Worm (Caenorhabditis elegans) whole organism, young adult: ENCODE measurements around the gene ugt-52.

Experiments used
- B0261.1 ChIP-seq: sonication (generic microtip); optimal IDR thresholded peaks from 2 replicates; lab custom pipeline; 2016; ENCODE audit warnings: mild to moderate bottlenecking, missing genetic modification characterization, moderate library complexity, missing compliant biosample characterization
- D2030.7 ChIP-seq: fragments of 200-800 bp; sonication (Bioruptor generic); IDR thresholded peaks from 2 replicates; pipeline ENCODE4 v1.3.6; 2022; ENCODE audit warnings: missing genetic modification reagents, missing genetic modification characterization, missing compliant biosample characterization
- F10E7.11 ChIP-seq: sonication (generic microtip); optimal IDR thresholded peaks from 2 replicates; lab custom pipeline; 2017; ENCODE audit warnings: mild to moderate bottlenecking, missing genetic modification characterization, moderate library complexity, missing compliant biosample characterization
- F22D6.2 ChIP-seq: sonication (generic microtip); optimal IDR thresholded peaks from 2 replicates; lab custom pipeline; 2016; ENCODE audit warnings: mild to moderate bottlenecking, missing genetic modification characterization, missing compliant biosample characterization
- F37B4.10 ChIP-seq: fragments of 200-800 bp; sonication (Bioruptor generic); IDR thresholded peaks from 2 replicates; pipeline ENCODE4 v1.3.6; 2022; ENCODE audit warnings: missing genetic modification characterization, missing compliant biosample characterization
- F39B2.1 ChIP-seq: fragments of 200-800 bp; sonication (Bioruptor generic); IDR thresholded peaks from 2 replicates; pipeline ENCODE4 v1.3.6; 2022; ENCODE audit warnings: missing genetic modification reagents, missing genetic modification characterization, missing compliant biosample characterization
- F55B11.4 ChIP-seq: sonication (generic microtip); optimal IDR thresholded peaks from 2 replicates; lab custom pipeline; 2016; ENCODE audit warnings: missing compliant biosample characterization, missing genetic modification characterization, borderline replicate concordance; ENCODE audit not compliant: insufficient read depth
- Y95B8A.8 ChIP-seq: fragments of 200-800 bp; sonication (Bioruptor generic); IDR thresholded peaks from 2 replicates; pipeline ENCODE4 v1.3.6; 2022; ENCODE audit warnings: missing genetic modification reagents, missing genetic modification characterization, missing compliant biosample characterization
- aptf-3 ChIP-seq: fragments of 200-800 bp; sonication (Bioruptor generic); IDR thresholded peaks from 2 replicates; pipeline ENCODE4 v1.3.6; 2022; ENCODE audit warnings: missing genetic modification characterization, missing compliant biosample characterization
- atf-7 ChIP-seq: sonication (generic microtip); optimal IDR thresholded peaks from 2 replicates; lab custom pipeline; 2017; ENCODE audit warnings: mild to moderate bottlenecking, missing genetic modification characterization, missing compliant biosample characterization
- attf-5 ChIP-seq: fragments of 200-800 bp; sonication (Bioruptor generic); optimal IDR thresholded peaks from 2 replicates; lab custom pipeline; 2018; ENCODE audit warnings: mild to moderate bottlenecking, missing genetic modification characterization, missing compliant biosample characterization
- attf-6 ChIP-seq: fragments of 200-800 bp; sonication (Bioruptor generic); IDR thresholded peaks from 2 replicates; pipeline ENCODE4 v1.3.6; 2022; ENCODE audit warnings: missing genetic modification reagents, missing genetic modification characterization, missing compliant biosample characterization
- bed-1 ChIP-seq: fragments of 200-800 bp; sonication (Bioruptor generic); IDR thresholded peaks from 2 replicates; pipeline ENCODE4 v1.3.6; 2022; ENCODE audit warnings: missing genetic modification reagents, missing genetic modification characterization, missing compliant biosample characterization
- bed-2 ChIP-seq: fragments of 200-800 bp; sonication (Bioruptor generic); IDR thresholded peaks from 2 replicates; pipeline ENCODE4 v1.3.6; 2022; ENCODE audit warnings: missing genetic modification reagents, missing genetic modification characterization, missing compliant biosample characterization
- ceh-100 ChIP-seq: fragments of 200-800 bp; sonication (Bioruptor generic); IDR thresholded peaks from 2 replicates; pipeline ENCODE4 v1.3.6; 2022; ENCODE audit warnings: missing genetic modification reagents, missing genetic modification characterization, missing compliant biosample characterization
- ceh-27 ChIP-seq: fragments of 200-800 bp; sonication (Bioruptor generic); optimal IDR thresholded peaks from 2 replicates; lab custom pipeline; 2018; ENCODE audit warnings: mild to moderate bottlenecking, missing genetic modification characterization, moderate library complexity, missing compliant biosample characterization
- ceh-40 ChIP-seq: fragments of 200-800 bp; sonication (Bioruptor generic); IDR thresholded peaks from 2 replicates; pipeline ENCODE4 v1.3.6; 2022; ENCODE audit warnings: missing genetic modification characterization, missing compliant biosample characterization
- ceh-58 ChIP-seq: fragments of 200-800 bp; sonication (Bioruptor generic); IDR thresholded peaks from 2 replicates; pipeline ENCODE4 v1.3.6; 2022; ENCODE audit warnings: missing genetic modification characterization, missing compliant biosample characterization
- ceh-79 ChIP-seq: sonication (generic microtip); optimal IDR thresholded peaks from 2 replicates; lab custom pipeline; 2017; ENCODE audit warnings: mild to moderate bottlenecking, missing genetic modification characterization, missing compliant biosample characterization
- ceh-91 ChIP-seq: fragments of 200-800 bp; sonication (Bioruptor generic); IDR thresholded peaks from 2 replicates; pipeline ENCODE4 v1.3.6; 2022; ENCODE audit warnings: missing genetic modification reagents, missing genetic modification characterization, missing compliant biosample characterization
- dpff-1 ChIP-seq: sonication (generic microtip); optimal IDR thresholded peaks from 2 replicates; lab custom pipeline; 2017; ENCODE audit warnings: mild to moderate bottlenecking, missing genetic modification characterization, missing compliant biosample characterization
- egl-44 ChIP-seq: fragments of 200-800 bp; sonication (Bioruptor generic); IDR thresholded peaks from 2 replicates; pipeline ENCODE4 v1.3.6; 2022; ENCODE audit warnings: missing genetic modification reagents, missing genetic modification characterization, missing compliant biosample characterization
- egrh-3 ChIP-seq: fragments of 200-800 bp; sonication (Bioruptor generic); IDR thresholded peaks from 2 replicates; pipeline ENCODE4 v1.3.6; 2022; ENCODE audit warnings: missing genetic modification reagents, missing genetic modification characterization, missing compliant biosample characterization
- hrde-1 ChIP-seq: sonication (generic microtip); optimal IDR thresholded peaks from 2 replicates; lab custom pipeline; 2016; ENCODE audit warnings: missing genetic modification characterization, mild to moderate bottlenecking, missing compliant biosample characterization, moderate library complexity, missing genotype, missing genetic modification reagents, borderline replicate concordance
- hsf-1 ChIP-seq: fragments of 200-800 bp; sonication (Bioruptor generic); IDR thresholded peaks from 2 replicates; pipeline ENCODE4 v1.3.6; 2022; ENCODE audit warnings: missing genetic modification reagents, missing genetic modification characterization, missing compliant biosample characterization
- let-607 ChIP-seq, 2 experiments: fragments of 200-800 bp in 1 of 2; sonication (Bioruptor generic) in 1 of 2; sonication (generic microtip) in 1 of 2; optimal IDR thresholded peaks; 2 replicates each; lab custom pipeline; 2016 to 2018; ENCODE audit warnings: mild to moderate bottlenecking in 2 of 2, missing compliant biosample characterization in 2 of 2, missing genetic modification characterization in 2 of 2, moderate library complexity in 2 of 2, missing genotype in 1 of 2
- lin-26 ChIP-seq: fragments of 200-800 bp; sonication (Bioruptor generic); IDR thresholded peaks from 2 replicates; pipeline ENCODE4 v1.3.6; 2022; ENCODE audit warnings: missing genetic modification reagents, missing genetic modification characterization, missing compliant biosample characterization
- lin-35 ChIP-seq, 3 experiments: fragments of 150-350 bp in 2 of 3; sonication (generic microtip) in 1 of 3; optimal IDR thresholded peaks; 2 replicates each; lab custom pipeline; 2014 to 2018; ENCODE audit warnings: missing biosample characterization in 3 of 3, missing genetic modification characterization in 3 of 3, missing genetic modification reagents in 3 of 3
- madf-10 ChIP-seq: sonication (generic microtip); optimal IDR thresholded peaks from 2 replicates; lab custom pipeline; 2016; ENCODE audit warnings: mild to moderate bottlenecking, missing genetic modification characterization, missing compliant biosample characterization
- madf-6 ChIP-seq: fragments of 200-800 bp; sonication (Bioruptor generic); IDR thresholded peaks from 2 replicates; pipeline ENCODE4 v1.3.6; 2022; ENCODE audit warnings: missing genetic modification reagents, missing genetic modification characterization, missing compliant biosample characterization
- mcd-1 ChIP-seq: fragments of 200-800 bp; sonication (Bioruptor generic); IDR thresholded peaks from 2 replicates; pipeline ENCODE4 v1.3.6; 2022; ENCODE audit warnings: missing genetic modification reagents, missing genetic modification characterization, missing compliant biosample characterization
- mel-28 ChIP-seq: sonication (generic microtip); optimal IDR thresholded peaks from 2 replicates; lab custom pipeline; 2016; ENCODE audit warnings: borderline replicate concordance, mild to moderate bottlenecking, missing genetic modification characterization, missing compliant biosample characterization
- nfya-2 ChIP-seq: fragments of 200-800 bp; sonication (Bioruptor generic); IDR thresholded peaks from 2 replicates; pipeline ENCODE4 v1.3.6; 2022; ENCODE audit warnings: missing genetic modification reagents, missing genetic modification characterization, missing compliant biosample characterization
- nhr-80 ChIP-seq: sonication (generic microtip); optimal IDR thresholded peaks from 2 replicates; lab custom pipeline; 2016; ENCODE audit warnings: missing genetic modification characterization, missing compliant biosample characterization
- rpc-1 ChIP-seq, 2 experiments: fragments of 150-350 bp in 1 of 2; sonication (generic microtip) in 1 of 2; optimal IDR thresholded peaks; 2 replicates each; lab custom pipeline; 2014 to 2018; ENCODE audit warnings: missing biosample characterization in 1 of 2, missing genetic modification characterization in 1 of 2, missing genetic modification reagents in 1 of 2, missing genotype in 1 of 2
- snpc-3.4 ChIP-seq: sonication (generic microtip); optimal IDR thresholded peaks from 2 replicates; lab custom pipeline; 2017; ENCODE audit warnings: missing genetic modification characterization, mild to moderate bottlenecking, missing compliant biosample characterization, antibody characterized with exemption, moderate library complexity, missing genotype, missing genetic modification reagents
- snpc-4 ChIP-seq, 5 experiments: fragments of 150-350 bp in 1 of 5; sonication (generic microtip) in 4 of 5; optimal IDR thresholded peaks; 2 replicates each; lab custom pipeline; 2014 to 2018; ENCODE audit warnings: missing genetic modification characterization in 5 of 5, missing biosample characterization in 3 of 5, antibody characterized with exemption in 2 of 5, mild to moderate bottlenecking in 2 of 5, missing compliant biosample characterization in 2 of 5, missing genotype in 2 of 5, moderate library complexity in 2 of 5, missing genetic modification reagents in 1 of 5
- ztf-25 ChIP-seq: fragments of 200-800 bp; sonication (Bioruptor generic); IDR thresholded peaks from 2 replicates; pipeline ENCODE4 v1.3.6; 2022; ENCODE audit warnings: missing genetic modification reagents, missing genetic modification characterization, missing compliant biosample characterization

ugt-52 gene

ce11 chrIV:795383-795872, 16.8 kb downstream of the ugt-52 start, which contains the start of gene skr-18 (continued):
- TF ChIP-seq snpc-4 (GFP tag; optimal IDR thresholded peaks at IDR 0.05; lab: Kevin White, UChicago) (no peak), snpc-4 (tag; optimal IDR thresholded peaks at IDR 0.05; lab: Kevin White, UChicago) (peak in 1 of 4 experiments; percentile 22), mcd-1 (GFP tag; lab: Robert Waterston, UW) (peak; percentile 55; the same call in 1 of the 2 replicates), hrde-1 (tag; lab: Kevin White, UChicago) (no peak), attf-5 (GFP tag; lab: Kevin White, UChicago) (no peak), ceh-58 (GFP tag; lab: Robert Waterston, UW) (no peak), egrh-3 (GFP tag; lab: Robert Waterston, UW) (no peak), B0261.1 (tag; lab: Kevin White, UChicago) (no peak), snpc-3.4 (no peak), let-607 (tag; optimal IDR thresholded peaks at IDR 0.05; lab: Kevin White, UChicago) (no peak), nhr-80 (tag; lab: Kevin White, UChicago) (no peak), lin-35 (GFP tag; optimal IDR thresholded peaks at IDR 0.05; lab: Kevin White, UChicago) (no peak), madf-10 (tag; lab: Kevin White, UChicago) (no peak), nfya-2 (no peak), madf-6 (GFP tag; lab: Robert Waterston, UW) (peak; percentile 65), egl-44 (GFP tag; lab: Robert Waterston, UW) (no peak), dpff-1 (tag; lab: Kevin White, UChicago) (no peak), aptf-3 (GFP tag; lab: Robert Waterston, UW) (no peak), lin-26 (GFP tag; lab: Robert Waterston, UW) (no peak), hsf-1 (GFP tag; lab: Robert Waterston, UW) (no peak), ceh-91 (GFP tag; lab: Robert Waterston, UW) (no peak), F10E7.11 (no peak), D2030.7 (GFP tag; lab: Robert Waterston, UW) (peak; percentile 28), ceh-100 (peak; percentile 44), mel-28 (no peak), F39B2.1 (GFP tag; lab: Robert Waterston, UW) (no peak), bed-1 (GFP tag; lab: Robert Waterston, UW) (no peak), ceh-27 (GFP tag; lab: Kevin White, UChicago) (no peak), ceh-40 (GFP tag; lab: Robert Waterston, UW) (no peak), F37B4.10 (GFP tag; lab: Robert Waterston, UW) (no peak), F22D6.2 (no peak), bed-2 (GFP tag; lab: Robert Waterston, UW) (no peak), F55B11.4 (tag; lab: Kevin White, UChicago) (no peak), atf-7 (tag; lab: Kevin White, UChicago) (no peak), rpc-1 (optimal IDR thresholded peaks at IDR 0.05; lab: Kevin White, UChicago) (no peak), rpc-1 (tag; optimal IDR thresholded peaks at IDR 0.05; lab: Kevin White, UChicago) (no peak), Y95B8A.8 (GFP tag; lab: Robert Waterston, UW) (no peak), ceh-79 (tag; lab: Kevin White, UChicago) (no peak), ztf-25 (GFP tag; lab: Robert Waterston, UW) (no peak), attf-6 (GFP tag; lab: Robert Waterston, UW) (no peak)
